Fruit fly (Drosophila melanogaster) whole organism, embryonic: ENCODE results near the gene upd2.

Experiments used
- CG17328 ChIP-seq: fragments of 200-800 bp; sonication (Bioruptor generic); IDR thresholded peaks from 2 replicates; pipeline ENCODE4 v1.3.6; 2022; ENCODE audit warnings: missing biosample characterization, missing genetic modification characterization
- CG1792 ChIP-seq: fragments of 200-800 bp; sonication (Bioruptor generic); optimal IDR thresholded peaks from 2 replicates; lab custom pipeline; 2016; ENCODE audit warnings: missing biosample characterization, missing genetic modification characterization
- CG3847 ChIP-seq: fragments of 200-800 bp; sonication (Bioruptor generic); IDR thresholded peaks from 2 replicates; pipeline ENCODE4 v1.3.6; 2022; ENCODE audit warnings: missing biosample characterization, missing genetic modification characterization
- CG7786 ChIP-seq: fragments of 200-800 bp; sonication (Bioruptor generic); optimal IDR thresholded peaks from 2 replicates; lab custom pipeline; 2016; ENCODE audit warnings: missing biosample characterization, missing genetic modification characterization
- Hmr ChIP-seq: fragments of 200-800 bp; sonication (Bioruptor generic); optimal IDR thresholded peaks from 3 replicates; lab custom pipeline; 2017; ENCODE audit warnings: mild to moderate bottlenecking, missing biosample characterization, missing genetic modification reagents, missing genetic modification characterization
- Lhr ChIP-seq: fragments of 200-800 bp; sonication (Bioruptor generic); optimal IDR thresholded peaks from 3 replicates; lab custom pipeline; 2017; ENCODE audit warnings: mild to moderate bottlenecking, missing biosample characterization, missing genetic modification reagents, missing genetic modification characterization
- Pdp1 ChIP-seq, 2 experiments: fragments of 200-800 bp; sonication (Bioruptor generic); optimal IDR thresholded peaks; 3 replicates each; lab custom pipeline; 2016; ENCODE audit warnings: missing biosample characterization in 2 of 2, missing genetic modification characterization in 2 of 2, mild to moderate bottlenecking in 1 of 2, moderate library complexity in 1 of 2
- Ravus ChIP-seq: fragments of 200-800 bp; sonication (Bioruptor generic); IDR thresholded peaks from 2 replicates; pipeline ENCODE4 v1.3.6; 2022; ENCODE audit warnings: missing biosample characterization, missing genetic modification characterization
- Trl ChIP-seq, 3 experiments: fragments of >200 bp in 2 of 3; fragments of 200-800 bp in 1 of 3; sonication (Bioruptor generic) in 1 of 3; optimal IDR thresholded peaks; 2 replicates in 1 of 3; 3 replicates in 2 of 3; lab custom pipeline; 2016 to 2017; ENCODE audit warnings: missing biosample characterization in 1 of 3, missing genetic modification characterization in 1 of 3
- Usf ChIP-seq: fragments of 200-800 bp; sonication (Bioruptor generic); optimal IDR thresholded peaks from 2 replicates; lab custom pipeline; 2017; ENCODE audit warnings: missing genotype, missing biosample characterization, missing genetic modification characterization
- lmd ChIP-seq: fragments of 200-800 bp; sonication (Bioruptor generic); IDR thresholded peaks from 2 replicates; pipeline ENCODE4 v1.3.6; 2022; ENCODE audit warnings: missing biosample characterization, missing genetic modification characterization
- peb ChIP-seq: fragments of 200-800 bp; sonication (Bioruptor generic); IDR thresholded peaks from 2 replicates; pipeline ENCODE4 v1.3.6; 2022; ENCODE audit warnings: missing biosample characterization, missing genetic modification characterization
- pros ChIP-seq: fragments of 200-800 bp; sonication (Bioruptor generic); optimal IDR thresholded peaks from 3 replicates; lab custom pipeline; 2019; ENCODE audit warnings: missing biosample characterization, mild to moderate bottlenecking, missing genetic modification characterization, moderate library complexity

DNA sequence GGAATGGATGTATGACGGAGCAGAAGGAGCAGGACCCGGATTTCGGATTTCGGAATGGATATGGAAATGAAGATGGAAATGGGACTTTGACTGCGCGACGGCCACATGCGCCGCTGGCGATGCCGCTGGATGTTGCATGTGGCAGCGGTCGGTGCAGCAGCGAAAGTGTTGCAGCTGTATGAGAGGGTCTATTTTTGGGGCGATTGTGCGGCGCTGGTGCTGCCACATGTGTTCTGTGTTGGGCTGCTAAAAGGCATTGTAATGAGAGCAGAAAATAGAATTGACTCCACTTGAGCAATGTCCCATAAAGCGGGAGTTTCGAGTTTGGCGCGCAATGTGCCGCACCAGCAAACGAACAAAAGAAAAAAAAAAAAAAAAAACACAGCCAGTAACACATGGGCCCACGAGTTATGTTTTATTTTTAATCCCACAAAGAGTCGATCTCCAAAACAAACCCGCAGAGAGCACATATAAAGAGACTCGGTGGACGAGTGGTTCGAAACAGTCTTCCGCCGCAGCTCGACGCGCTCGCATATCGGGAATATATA, 34.1 kb downstream of the upd2 start, which contains the start of gene Him:
- no peak for TF ChIP-seq CG17328 (GFP tag; lab: Robert Waterston, UW)
- no peak for TF ChIP-seq Pdp1 (GFP tag; optimal IDR thresholded peaks at IDR 0.05; lab: Kevin White, UChicago)
- no peak for TF ChIP-seq CG1792
- TF ChIP-seq Trl (optimal IDR thresholded peaks at IDR 0.05; lab: Kevin White, UChicago): no peak
- TF ChIP-seq Trl (GFP tag; optimal IDR thresholded peaks at IDR 0.05; lab: Kevin White, UChicago): no peak
- no peak for TF ChIP-seq lmd (GFP tag; lab: Robert Waterston, UW)
- no peak for TF ChIP-seq pros (GFP tag; lab: Kevin White, UChicago)
- TF ChIP-seq CG7786: no peak
- no peak for TF ChIP-seq Lhr (GFP tag; lab: Kevin White, UChicago)
- no peak for TF ChIP-seq Usf
- no peak for TF ChIP-seq CG3847 (GFP tag; lab: Robert Waterston, UW)
- TF ChIP-seq peb (GFP tag; lab: Robert Waterston, UW): no peak
- no peak for TF ChIP-seq Ravus (GFP tag; lab: Robert Waterston, UW)
- TF ChIP-seq Hmr (GFP tag; lab: Kevin White, UChicago): no peak
